Fruit fly (Drosophila melanogaster) whole organism, prepupa: Measurements from ENCODE around the gene eIF3h.

Experiments used
- Blimp-1 ChIP-seq: fragments of 200-800 bp; sonication (Bioruptor generic); optimal IDR thresholded peaks from 3 replicates; lab custom pipeline; 2017; ENCODE audit warnings: missing biosample characterization, missing genetic modification characterization, mild to moderate bottlenecking, moderate library complexity, missing genetic modification reagents
- CG10631 ChIP-seq: fragments of 200-800 bp; sonication (Bioruptor generic); optimal IDR thresholded peaks from 2 replicates; lab custom pipeline; 2016; ENCODE audit warnings: missing biosample characterization, missing genetic modification characterization
- CG11294 ChIP-seq: fragments of 200-800 bp; sonication (Bioruptor generic); IDR thresholded peaks from 2 replicates; pipeline ENCODE4 v1.3.6; 2022; ENCODE audit warnings: missing biosample characterization, missing genetic modification characterization
- CG11762 ChIP-seq: fragments of 200-800 bp; sonication (Bioruptor generic); optimal IDR thresholded peaks from 3 replicates; lab custom pipeline; 2016; ENCODE audit warnings: missing biosample characterization, missing genetic modification characterization; ENCODE audit not compliant: insufficient read depth
- CG11902 ChIP-seq: fragments of 200-800 bp; sonication (Bioruptor generic); optimal IDR thresholded peaks from 3 replicates; lab custom pipeline; 2016; ENCODE audit warnings: missing biosample characterization, missing genetic modification characterization
- CG15336 ChIP-seq: fragments of 200-800 bp; sonication (Bioruptor generic); IDR thresholded peaks from 2 replicates; pipeline ENCODE4 v1.3.6; 2022; ENCODE audit warnings: missing biosample characterization, missing genetic modification characterization
- CG1621 ChIP-seq: fragments of 200-800 bp; sonication (Bioruptor generic); optimal IDR thresholded peaks from 3 replicates; lab custom pipeline; 2018; ENCODE audit warnings: missing biosample characterization, mild to moderate bottlenecking, missing genetic modification characterization
- CG16779 ChIP-seq: fragments of 200-800 bp; sonication (Bioruptor generic); optimal IDR thresholded peaks from 3 replicates; lab custom pipeline; 2017; ENCODE audit warnings: missing biosample characterization, mild to moderate bottlenecking, missing genetic modification characterization
- CG3032 ChIP-seq: fragments of 200-800 bp; optimal IDR thresholded peaks from 2 replicates; lab custom pipeline; 2019; ENCODE audit warnings: missing biosample characterization, mild to moderate bottlenecking, missing genetic modification characterization, moderate library complexity
- CG31627 ChIP-seq: fragments of 200-800 bp; sonication (Bioruptor generic); optimal IDR thresholded peaks from 3 replicates; lab custom pipeline; 2016; ENCODE audit warnings: missing biosample characterization, missing genetic modification characterization
- CG32006 ChIP-seq: fragments of 200-800 bp; sonication (Bioruptor generic); optimal IDR thresholded peaks from 3 replicates; lab custom pipeline; 2017; ENCODE audit warnings: missing biosample characterization, mild to moderate bottlenecking, missing genetic modification characterization
- CG34406 ChIP-seq: fragments of 200-800 bp; sonication (Bioruptor generic); optimal IDR thresholded peaks from 3 replicates; lab custom pipeline; 2016; ENCODE audit warnings: missing biosample characterization, missing genetic modification characterization
- CG3919 ChIP-seq: fragments of 200-800 bp; sonication (Bioruptor generic); optimal IDR thresholded peaks from 3 replicates; lab custom pipeline; 2016; ENCODE audit warnings: missing biosample characterization, missing genetic modification characterization
- CG4318 ChIP-seq: fragments of 200-800 bp; sonication (Bioruptor generic); optimal IDR thresholded peaks from 3 replicates; lab custom pipeline; 2017; ENCODE audit warnings: missing biosample characterization, mild to moderate bottlenecking, missing genetic modification characterization
- CG6163 ChIP-seq: fragments of 200-800 bp; sonication (Bioruptor generic); IDR thresholded peaks from 3 replicates; pipeline ENCODE4 v1.3.6; 2022; ENCODE audit warnings: missing biosample characterization, missing genetic modification characterization
- CG6276 ChIP-seq: fragments of 200-800 bp; sonication (Bioruptor generic); optimal IDR thresholded peaks from 2 replicates; lab custom pipeline; 2017; ENCODE audit warnings: missing biosample characterization, mild to moderate bottlenecking, missing genetic modification characterization
- CG6808 ChIP-seq: fragments of 200-800 bp; sonication (Bioruptor generic); optimal IDR thresholded peaks from 3 replicates; lab custom pipeline; 2017; ENCODE audit warnings: missing biosample characterization, missing genetic modification characterization, mild to moderate bottlenecking, moderate library complexity, missing genetic modification reagents
- CG6854 ChIP-seq: fragments of 200-800 bp; sonication (Bioruptor generic); optimal IDR thresholded peaks from 2 replicates; lab custom pipeline; 2017; ENCODE audit warnings: missing biosample characterization, mild to moderate bottlenecking, missing genetic modification characterization
- CG8119 ChIP-seq: fragments of 200-800 bp; sonication (Bioruptor generic); IDR thresholded peaks from 3 replicates; pipeline ENCODE4 v1.3.6; 2022; ENCODE audit warnings: missing biosample characterization, missing genetic modification characterization
- CG8632 ChIP-seq: fragments of 200-800 bp; sonication (Bioruptor generic); optimal IDR thresholded peaks from 3 replicates; lab custom pipeline; 2016; ENCODE audit warnings: missing biosample characterization, missing genetic modification characterization
- CG9139 ChIP-seq: fragments of 200-800 bp; sonication (Bioruptor generic); optimal IDR thresholded peaks from 3 replicates; lab custom pipeline; 2017; ENCODE audit warnings: missing biosample characterization, mild to moderate bottlenecking, missing genetic modification characterization
- Eip75B ChIP-seq: fragments of 200-800 bp; sonication (Bioruptor generic); optimal IDR thresholded peaks from 3 replicates; lab custom pipeline; 2016; ENCODE audit warnings: missing biosample characterization, missing genetic modification characterization
- Eip78C ChIP-seq: fragments of 200-800 bp; sonication (Bioruptor generic); peaks from one replicate; lab custom pipeline; 2016; ENCODE audit warnings: missing biosample characterization, missing genetic modification characterization
- Eip93F ChIP-seq: fragments of 200-800 bp; sonication (Bioruptor generic); optimal IDR thresholded peaks from 2 replicates; lab custom pipeline; 2016; ENCODE audit warnings: missing biosample characterization, mild to moderate bottlenecking, missing genetic modification characterization
- Ets21C ChIP-seq: fragments of 200-800 bp; sonication (Bioruptor generic); optimal IDR thresholded peaks from 3 replicates; lab custom pipeline; 2016; ENCODE audit warnings: missing biosample characterization, missing genetic modification characterization
- Gug ChIP-seq: fragments of 200-800 bp; sonication (Bioruptor generic); IDR thresholded peaks from 2 replicates; pipeline ENCODE4 v1.3.6; 2022; ENCODE audit warnings: missing biosample characterization, missing genetic modification characterization
- Hr38 ChIP-seq: sonication (Bioruptor generic); optimal IDR thresholded peaks from 2 replicates; lab custom pipeline; 2016; ENCODE audit warnings: missing biosample characterization, missing genetic modification characterization
- Hr39 ChIP-seq: fragments of 200-800 bp; sonication (Bioruptor generic); optimal IDR thresholded peaks from 2 replicates; lab custom pipeline; 2016; ENCODE audit warnings: missing biosample characterization, missing genetic modification characterization
- Hr4 ChIP-seq: fragments of 200-800 bp; sonication (Bioruptor generic); optimal IDR thresholded peaks from 3 replicates; lab custom pipeline; 2016; ENCODE audit warnings: missing biosample characterization, missing genetic modification characterization
- Lpt ChIP-seq: fragments of 200-800 bp; sonication (Bioruptor generic); optimal IDR thresholded peaks from 3 replicates; lab custom pipeline; 2016; ENCODE audit warnings: missing biosample characterization, missing genetic modification characterization
- Smox ChIP-seq: fragments of 200-800 bp; sonication (Bioruptor generic); optimal IDR thresholded peaks from 3 replicates; lab custom pipeline; 2016; ENCODE audit warnings: missing biosample characterization, missing genetic modification characterization
- Sox102F ChIP-seq: fragments of 200-800 bp; sonication (Bioruptor generic); optimal IDR thresholded peaks from 2 replicates; lab custom pipeline; 2016; ENCODE audit warnings: missing biosample characterization, mild to moderate bottlenecking, missing genetic modification characterization
- achi ChIP-seq: fragments of 200-800 bp; sonication (Bioruptor generic); optimal IDR thresholded peaks from 3 replicates; lab custom pipeline; 2016; ENCODE audit warnings: missing biosample characterization, missing genetic modification characterization
- acj6 ChIP-seq: fragments of 200-800 bp; sonication (Bioruptor generic); optimal IDR thresholded peaks from 3 replicates; lab custom pipeline; 2016; ENCODE audit warnings: missing biosample characterization, missing genetic modification characterization
- cyc ChIP-seq: fragments of 200-800 bp; sonication (Bioruptor generic); optimal IDR thresholded peaks from 3 replicates; lab custom pipeline; 2016; ENCODE audit warnings: missing biosample characterization, missing genetic modification characterization
- dac ChIP-seq: fragments of 200-800 bp; sonication (Bioruptor generic); optimal IDR thresholded peaks from 2 replicates; lab custom pipeline; 2017; ENCODE audit warnings: missing biosample characterization, mild to moderate bottlenecking, missing genetic modification characterization
- dsx ChIP-seq: fragments of 200-800 bp; optimal IDR thresholded peaks from 3 replicates; lab custom pipeline; 2019; ENCODE audit warnings: missing biosample characterization, mild to moderate bottlenecking, missing genetic modification characterization, moderate library complexity; ENCODE audit not compliant: poor library complexity, severe bottlenecking
- eg ChIP-seq: fragments of 200-800 bp; sonication (Bioruptor generic); IDR thresholded peaks from 3 replicates; pipeline ENCODE4 v1.3.6; 2022; ENCODE audit warnings: missing biosample characterization, missing genetic modification characterization
- esn ChIP-seq: fragments of 200-800 bp; sonication (Bioruptor generic); optimal IDR thresholded peaks from 2 replicates; lab custom pipeline; 2016; ENCODE audit warnings: missing biosample characterization, mild to moderate bottlenecking, missing genetic modification characterization, moderate library complexity
- fd59A ChIP-seq: fragments of 200-800 bp; sonication (Bioruptor generic); optimal IDR thresholded peaks from 2 replicates; lab custom pipeline; 2017; ENCODE audit warnings: missing biosample characterization, mild to moderate bottlenecking, missing genetic modification characterization, missing genetic modification reagents
- fd85E ChIP-seq: fragments of 200-800 bp; sonication (Bioruptor generic); optimal IDR thresholded peaks from 3 replicates; lab custom pipeline; 2016; ENCODE audit warnings: missing biosample characterization, missing genetic modification characterization
- fkh ChIP-seq: fragments of 200-800 bp; sonication (Bioruptor generic); optimal IDR thresholded peaks from 3 replicates; lab custom pipeline; 2017; ENCODE audit warnings: missing biosample characterization, mild to moderate bottlenecking, missing genetic modification characterization, moderate library complexity
- lz ChIP-seq: fragments of 200-800 bp; sonication (Bioruptor generic); optimal IDR thresholded peaks from 3 replicates; lab custom pipeline; 2016; ENCODE audit warnings: missing biosample characterization, missing genetic modification characterization
- net ChIP-seq: fragments of 200-800 bp; sonication (Bioruptor generic); optimal IDR thresholded peaks from 3 replicates; lab custom pipeline; 2016; ENCODE audit warnings: missing biosample characterization, missing genetic modification characterization
- pdm3 ChIP-seq: fragments of 200-800 bp; sonication (Bioruptor generic); optimal IDR thresholded peaks from 3 replicates; lab custom pipeline; 2016; ENCODE audit warnings: missing biosample characterization, missing genetic modification characterization
- salr ChIP-seq, 2 experiments: fragments of 200-800 bp; sonication (Bioruptor generic); optimal IDR thresholded peaks; 3 replicates each; lab custom pipeline; 2016 to 2018; ENCODE audit warnings: missing biosample characterization in 2 of 2, missing genetic modification characterization in 2 of 2, mild to moderate bottlenecking in 1 of 2
- ss ChIP-seq, 2 experiments: fragments of 200-800 bp; sonication (Bioruptor generic); optimal IDR thresholded peaks; 2 replicates in 1 of 2; 3 replicates in 1 of 2; lab custom pipeline; 2017 to 2018; ENCODE audit warnings: mild to moderate bottlenecking in 2 of 2, missing biosample characterization in 2 of 2, missing genetic modification characterization in 2 of 2, moderate library complexity in 1 of 2
- svp ChIP-seq: fragments of 200-800 bp; sonication (Bioruptor generic); peaks from one replicate; lab custom pipeline; 2016; ENCODE audit warnings: missing biosample characterization, missing genetic modification characterization
- topi ChIP-seq: fragments of 200-800 bp; sonication (Bioruptor generic); optimal IDR thresholded peaks from 3 replicates; lab custom pipeline; 2016; ENCODE audit warnings: missing biosample characterization, missing genetic modification characterization

The eIF3h gene

DNA sequence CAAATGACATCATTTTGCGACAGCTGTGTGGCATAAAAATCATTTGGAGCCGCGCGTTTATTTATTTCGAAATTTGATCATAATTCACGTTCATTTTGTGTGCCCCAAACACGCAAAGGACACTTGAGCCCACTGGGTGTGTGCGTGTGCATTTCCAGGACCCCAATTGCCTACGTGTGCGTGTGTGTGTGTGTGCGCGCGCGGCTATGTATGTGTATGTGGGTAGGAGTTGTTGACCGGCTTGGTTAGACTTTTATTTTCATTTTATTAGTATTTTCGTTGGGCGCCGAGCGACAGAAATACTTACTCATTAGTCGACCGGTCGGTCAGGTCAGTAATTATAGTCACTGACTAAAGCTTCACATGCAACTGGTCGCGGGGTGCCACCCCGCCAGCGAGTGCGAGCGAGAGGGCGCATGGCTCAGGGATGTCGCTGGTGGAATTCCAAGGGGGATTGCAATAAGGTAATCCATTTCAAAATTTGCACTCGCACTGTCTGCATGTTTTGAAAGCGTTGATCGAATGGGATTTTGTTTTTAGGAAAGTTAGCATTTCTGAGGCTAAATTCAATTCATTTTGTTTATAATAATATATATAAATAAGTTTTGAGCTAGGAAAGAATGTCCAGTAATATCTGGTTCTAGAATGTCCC is 9.3 kb downstream of the eIF3h start (continued):
- peak; percentile 75 for TF ChIP-seq dac (GFP tag; lab: Kevin White, UChicago)
- TF ChIP-seq Ets21C (GFP tag; lab: Kevin White, UChicago): peak; percentile 62
- peak; percentile 85 for TF ChIP-seq svp (GFP tag; lab: Kevin White, UChicago)
- TF ChIP-seq CG4318 (GFP tag; lab: Kevin White, UChicago): peak; percentile 76
- TF ChIP-seq Eip93F: peak; percentile 10
- peak; percentile 48 for TF ChIP-seq Blimp-1 (GFP tag; lab: Kevin White, UChicago)
- peak; percentile 56 for TF ChIP-seq CG34406 (GFP tag; lab: Kevin White, UChicago)
- peak; percentile 78 for TF ChIP-seq Lpt (GFP tag; lab: Kevin White, UChicago)
- TF ChIP-seq Gug (GFP tag; lab: Robert Waterston, UW): peak; percentile 57
- TF ChIP-seq CG6808 (GFP tag; lab: Kevin White, UChicago): peak; percentile 61
- no peak for TF ChIP-seq CG9139
- peak; percentile 72 for TF ChIP-seq achi
- TF ChIP-seq Hr38 (GFP tag; lab: Kevin White, UChicago): no peak
- peak; percentile 45 to 52 for TF ChIP-seq salr (GFP tag; optimal IDR thresholded peaks at IDR 0.05; lab: Kevin White, UChicago)

DNA sequence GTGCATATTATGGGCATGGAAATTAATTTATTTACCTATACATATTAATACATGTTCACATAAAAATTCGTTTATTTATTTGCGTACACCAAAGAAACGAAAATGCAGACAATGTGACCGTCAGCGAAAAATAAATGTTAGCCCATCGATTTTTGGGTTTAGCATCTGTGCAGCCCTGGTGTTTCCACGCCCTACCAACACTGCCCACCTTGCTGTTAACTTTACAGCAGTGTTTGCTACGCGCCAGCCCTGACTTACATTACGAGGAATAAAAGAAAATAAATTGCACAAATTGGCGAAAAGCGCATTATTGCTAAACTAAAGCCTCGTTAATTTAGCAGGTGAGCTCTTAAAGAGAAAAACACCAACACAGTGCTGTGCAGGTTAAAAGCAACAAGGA is 9.9 kb downstream of the eIF3h start, which contains the start of the genes CG33995, CG44000 and CG44001:
CG33995 (plus strand) TSS at position 228 of the 400 bp plus-strand sequence.
CG44000 (plus strand) TSS at position 228 of the 400 bp plus-strand sequence.
CG44001 (plus strand) TSS at position 228 of the 400 bp plus-strand sequence.
- TF ChIP-seq CG11762 (GFP tag; lab: Kevin White, UChicago): no peak
- TF ChIP-seq svp (GFP tag; lab: Kevin White, UChicago): peak; percentile 76
- no peak for TF ChIP-seq Eip93F
- TF ChIP-seq CG3919: peak; percentile 54
- TF ChIP-seq CG11902 (GFP tag; lab: Kevin White, UChicago): no peak
- no peak for TF ChIP-seq fd85E (GFP tag; lab: Kevin White, UChicago)
- TF ChIP-seq topi (GFP tag; lab: Kevin White, UChicago): peak; percentile 42
- peak; percentile 47 for TF ChIP-seq CG3032
- TF ChIP-seq net: no peak
- peak; percentile 8 for TF ChIP-seq dsx (GFP tag; lab: Kevin White, UChicago)
- no peak for TF ChIP-seq CG32006 (GFP tag; lab: Kevin White, UChicago)
- peak; percentile 73 for TF ChIP-seq fkh
- no peak for TF ChIP-seq ss (GFP tag; optimal IDR thresholded peaks at IDR 0.05; lab: Kevin White, UChicago)
- TF ChIP-seq esn (GFP tag; lab: Kevin White, UChicago): peak; percentile 52
- TF ChIP-seq fd59A (GFP tag; lab: Kevin White, UChicago): no peak
- no peak for TF ChIP-seq CG16779 (tag; lab: Kevin White, UChicago)
- peak; percentile 20 for TF ChIP-seq Hr4 (GFP tag; lab: Kevin White, UChicago)
- TF ChIP-seq CG6854 (GFP tag; lab: Kevin White, UChicago): no peak
- no peak for TF ChIP-seq Blimp-1 (GFP tag; lab: Kevin White, UChicago)
- TF ChIP-seq CG10631: no peak
- no peak for TF ChIP-seq CG11294 (GFP tag; lab: Robert Waterston, UW)
- TF ChIP-seq CG15336 (GFP tag; lab: Robert Waterston, UW): no peak
- no peak for TF ChIP-seq Sox102F (GFP tag; lab: Kevin White, UChicago)
- TF ChIP-seq CG8119 (GFP tag; lab: Robert Waterston, UW): no peak
- peak; percentile 46 for TF ChIP-seq lz (GFP tag; lab: Kevin White, UChicago)
- TF ChIP-seq Eip78C (GFP tag; lab: Kevin White, UChicago): peak; percentile 81
- TF ChIP-seq Smox (GFP tag; lab: Kevin White, UChicago): peak; percentile 26
- TF ChIP-seq acj6 (GFP tag; lab: Kevin White, UChicago): peak; percentile 14
- peak; percentile 37 for TF ChIP-seq pdm3 (GFP tag; lab: Kevin White, UChicago)
- peak; percentile 61 for TF ChIP-seq CG31627
- TF ChIP-seq Ets21C (GFP tag; lab: Kevin White, UChicago): peak; percentile 29
- TF ChIP-seq Hr39 (GFP tag; lab: Kevin White, UChicago): peak; percentile 39
- TF ChIP-seq CG34406 (GFP tag; lab: Kevin White, UChicago): no peak
- TF ChIP-seq CG8632 (GFP tag; lab: Kevin White, UChicago): no peak
- TF ChIP-seq CG1621 (tag; lab: Kevin White, UChicago): no peak
- TF ChIP-seq Eip75B: peak; percentile 42
- peak; percentile 5 for TF ChIP-seq achi
- no peak for TF ChIP-seq dac (GFP tag; lab: Kevin White, UChicago)
- peak; percentile 53 for TF ChIP-seq cyc (GFP tag; lab: Kevin White, UChicago)
- TF ChIP-seq CG6276: no peak
- TF ChIP-seq CG6163 (GFP tag; lab: Robert Waterston, UW): no peak
- peak; percentile 43; the same call in 2 of the 3 replicates for TF ChIP-seq eg
